Worm (Caenorhabditis elegans): Measurements from ENCODE around the gene Y57G11C.33.

DNA sequence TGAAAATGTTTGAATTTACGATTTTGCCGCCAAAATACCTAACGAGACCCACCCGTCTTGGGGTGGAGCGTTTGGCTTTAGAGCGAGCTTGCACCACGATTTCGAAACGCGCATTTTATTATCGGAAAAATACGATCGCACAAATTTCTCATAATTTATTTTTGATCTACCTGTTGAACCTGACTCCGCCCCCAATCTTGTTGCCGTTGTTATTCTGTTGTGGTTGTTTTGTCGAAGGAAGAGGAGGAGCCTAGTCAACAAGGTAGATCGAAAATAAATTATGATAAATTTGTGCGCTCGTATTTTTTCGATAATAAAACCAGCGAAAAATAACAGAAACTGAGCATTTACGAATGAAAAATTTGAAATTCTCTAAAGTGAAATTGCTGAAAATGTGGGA lies 2.0 kb downstream of the Y57G11C.33 start:
- TF ChIP-seq tbx-2 (tag; optimal IDR thresholded peaks at IDR 0.05): no peak
- TF ChIP-seq pha-4 (tag; optimal IDR thresholded peaks at IDR 0.05): no peak

Measured in whole organism, late embryonic.